Fruit fly (Drosophila melanogaster) whole organism, embryonic: ENCODE results near the gene Stt3B.

Source experiments
- BEAF-32 ChIP-seq: fragments of 200-800 bp; sonication (Bioruptor generic); optimal IDR thresholded peaks from 3 replicates; lab custom pipeline; 2017; ENCODE audit warnings: missing biosample characterization, missing genetic modification characterization, mild to moderate bottlenecking, moderate library complexity, missing genetic modification reagents
- CG12659 ChIP-seq: fragments of 200-800 bp; sonication (Bioruptor generic); optimal IDR thresholded peaks from 3 replicates; lab custom pipeline; 2017; ENCODE audit warnings: mild to moderate bottlenecking, missing biosample characterization, missing genetic modification reagents, missing genetic modification characterization
- CG12744 ChIP-seq: fragments of 200-800 bp; sonication (Bioruptor generic); optimal IDR thresholded peaks from 2 replicates; lab custom pipeline; 2016; ENCODE audit warnings: missing biosample characterization, missing genetic modification characterization
- CG13287 ChIP-seq: fragments of 200-800 bp; sonication (Bioruptor generic); IDR thresholded peaks from 2 replicates; pipeline ENCODE4 v1.3.6; 2022; ENCODE audit warnings: missing biosample characterization, missing genetic modification characterization; ENCODE audit not compliant: partially characterized antibody
- CG14710 ChIP-seq: fragments of 200-800 bp; sonication (Bioruptor generic); optimal IDR thresholded peaks from 3 replicates; lab custom pipeline; 2019; ENCODE audit warnings: missing biosample characterization, mild to moderate bottlenecking, missing genetic modification characterization, moderate library complexity
- CG14860 ChIP-seq: fragments of 200-800 bp; sonication (Bioruptor generic); IDR thresholded peaks from 3 replicates; pipeline ENCODE4 v1.3.6; 2022; ENCODE audit warnings: missing biosample characterization, missing genetic modification characterization; ENCODE audit not compliant: partially characterized antibody
- CG15269 ChIP-seq: fragments of 200-800 bp; sonication (Bioruptor generic); optimal IDR thresholded peaks from 2 replicates; lab custom pipeline; 2018; ENCODE audit warnings: missing biosample characterization, mild to moderate bottlenecking, missing genetic modification characterization, moderate library complexity
- CG16813 ChIP-seq: fragments of 200-800 bp; sonication (Bioruptor generic); IDR thresholded peaks from 3 replicates; pipeline ENCODE4 v1.3.6; 2022; ENCODE audit warnings: missing biosample characterization, missing genetic modification characterization; ENCODE audit not compliant: partially characterized antibody
- CG30020 ChIP-seq: fragments of 200-800 bp; optimal IDR thresholded peaks from 2 replicates; lab custom pipeline; 2019; ENCODE audit warnings: missing biosample characterization, mild to moderate bottlenecking, missing genetic modification characterization, moderate library complexity
- CG30403 ChIP-seq: fragments of 200-800 bp; sonication (Bioruptor generic); optimal IDR thresholded peaks from 3 replicates; lab custom pipeline; 2016; ENCODE audit warnings: missing biosample characterization, missing genetic modification characterization
- CG3065 ChIP-seq: fragments of 200-800 bp; sonication (Bioruptor generic); optimal IDR thresholded peaks from 2 replicates; lab custom pipeline; 2016; ENCODE audit warnings: missing biosample characterization, missing genetic modification characterization
- CG34422 ChIP-seq: fragments of 200-800 bp; sonication (Bioruptor generic); IDR thresholded peaks from 3 replicates; pipeline ENCODE4 v1.3.6; 2022; ENCODE audit warnings: missing biosample characterization, missing genetic modification characterization
- CG4617 ChIP-seq: fragments of 200-800 bp; sonication (Bioruptor generic); optimal IDR thresholded peaks from 3 replicates; lab custom pipeline; 2016; ENCODE audit warnings: missing biosample characterization, missing genetic modification characterization, borderline replicate concordance
- CG9797 ChIP-seq: fragments of 200-800 bp; sonication (Bioruptor generic); optimal IDR thresholded peaks from 3 replicates; lab custom pipeline; 2018; ENCODE audit warnings: missing biosample characterization, mild to moderate bottlenecking, missing genetic modification characterization
- Dbx ChIP-seq: fragments of 200-800 bp; sonication (Bioruptor generic); IDR thresholded peaks from 3 replicates; pipeline ENCODE4 v1.3.6; 2022; ENCODE audit warnings: missing biosample characterization, missing genetic modification characterization
- Deaf1 ChIP-seq: fragments of 200-800 bp; optimal IDR thresholded peaks from 3 replicates; lab custom pipeline; 2019; ENCODE audit warnings: missing biosample characterization, mild to moderate bottlenecking, missing genetic modification characterization, moderate library complexity
- Dfd ChIP-seq, 2 experiments: fragments of >200 bp; optimal IDR thresholded peaks; 2 replicates each; lab custom pipeline; 2017; ENCODE audit warnings: missing biosample characterization in 2 of 2, missing genetic modification characterization in 2 of 2
- Dll ChIP-seq: fragments of 200-800 bp; sonication (Bioruptor generic); IDR thresholded peaks from 4 replicates; pipeline ENCODE4 v1.3.6; 2022; ENCODE audit warnings: missing biosample characterization, missing genetic modification characterization; ENCODE audit not compliant: partially characterized antibody
- Ets65A ChIP-seq: fragments of 200-800 bp; sonication (Bioruptor generic); peaks from one replicate; lab custom pipeline; 2016; ENCODE audit warnings: missing biosample characterization, missing genetic modification characterization
- Fer2 ChIP-seq: fragments of 200-800 bp; sonication (Bioruptor generic); optimal IDR thresholded peaks from 2 replicates; lab custom pipeline; 2018; ENCODE audit warnings: missing biosample characterization, mild to moderate bottlenecking, missing genetic modification characterization, moderate library complexity
- H15 ChIP-seq: fragments of 200-800 bp; sonication (Bioruptor generic); IDR thresholded peaks from 3 replicates; pipeline ENCODE4 v1.3.6; 2022; ENCODE audit warnings: missing biosample characterization, missing genetic modification characterization
- H2.0 ChIP-seq: fragments of 200-800 bp; sonication (Bioruptor generic); IDR thresholded peaks from 2 replicates; pipeline ENCODE4 v1.3.6; 2022; ENCODE audit warnings: missing biosample characterization, missing genetic modification characterization
- HmgZ ChIP-seq: fragments of 200-800 bp; sonication (Bioruptor generic); optimal IDR thresholded peaks from 2 replicates; lab custom pipeline; 2018; ENCODE audit warnings: missing biosample characterization, mild to moderate bottlenecking, missing genetic modification characterization
- Lhr ChIP-seq: fragments of 200-800 bp; sonication (Bioruptor generic); optimal IDR thresholded peaks from 3 replicates; lab custom pipeline; 2017; ENCODE audit warnings: mild to moderate bottlenecking, missing biosample characterization, missing genetic modification reagents, missing genetic modification characterization
- MBD-R2 ChIP-seq: fragments of 200-800 bp; sonication (Bioruptor generic); IDR thresholded peaks from 2 replicates; pipeline ENCODE4 v1.3.6; 2022; ENCODE audit warnings: missing biosample characterization, missing genetic modification characterization
- MESR4 ChIP-seq: fragments of 200-800 bp; sonication (Bioruptor generic); optimal IDR thresholded peaks from 2 replicates; lab custom pipeline; 2018; ENCODE audit warnings: missing biosample characterization, mild to moderate bottlenecking, missing genetic modification characterization, moderate library complexity
- Myb ChIP-seq: fragments of 200-800 bp; sonication (Bioruptor generic); optimal IDR thresholded peaks from 2 replicates; lab custom pipeline; 2016; ENCODE audit warnings: missing biosample characterization, missing genetic modification characterization
- NC2α ChIP-seq: fragments of 200-800 bp; sonication (Bioruptor generic); optimal IDR thresholded peaks from 2 replicates; lab custom pipeline; 2016; ENCODE audit warnings: missing biosample characterization, missing genetic modification characterization
- Sox100B ChIP-seq: fragments of 200-800 bp; sonication (Bioruptor generic); optimal IDR thresholded peaks from 3 replicates; lab custom pipeline; 2018; ENCODE audit warnings: missing biosample characterization, mild to moderate bottlenecking, missing genetic modification characterization
- YL-1 ChIP-seq: fragments of 200-800 bp; sonication (Bioruptor generic); optimal IDR thresholded peaks from 3 replicates; lab custom pipeline; 2017; ENCODE audit warnings: missing biosample characterization, mild to moderate bottlenecking, missing genetic modification characterization
- bowl ChIP-seq: fragments of 200-800 bp; sonication (Bioruptor generic); IDR thresholded peaks from 2 replicates; pipeline ENCODE4 v1.3.6; 2022; ENCODE audit warnings: missing biosample characterization, missing genetic modification characterization
- corto ChIP-seq: fragments of 200-800 bp; sonication (Bioruptor generic); optimal IDR thresholded peaks from 2 replicates; lab custom pipeline; 2016; ENCODE audit warnings: missing biosample characterization, mild to moderate bottlenecking, missing genetic modification characterization, moderate library complexity
- crp ChIP-seq, 2 experiments: fragments of 200-800 bp; sonication (Bioruptor generic); optimal IDR thresholded peaks; 2 replicates in 1 of 2; 3 replicates in 1 of 2; lab custom pipeline; 2017; ENCODE audit warnings: missing biosample characterization in 2 of 2, missing genetic modification characterization in 2 of 2, mild to moderate bottlenecking in 1 of 2, moderate library complexity in 1 of 2
- exex ChIP-seq: fragments of 200-800 bp; sonication (Bioruptor generic); optimal IDR thresholded peaks from 4 replicates; lab custom pipeline; 2018; ENCODE audit warnings: missing biosample characterization, mild to moderate bottlenecking, missing genetic modification characterization, moderate library complexity
- fd96Cb ChIP-seq: fragments of 200-800 bp; sonication (Bioruptor generic); optimal IDR thresholded peaks from 2 replicates; lab custom pipeline; 2018; ENCODE audit warnings: missing biosample characterization, mild to moderate bottlenecking, missing genetic modification characterization, moderate library complexity
- gfzf ChIP-seq: fragments of 200-800 bp; sonication (Bioruptor generic); optimal IDR thresholded peaks from 2 replicates; lab custom pipeline; 2016; ENCODE audit warnings: missing biosample characterization, mild to moderate bottlenecking, missing genetic modification characterization, moderate library complexity
- jing ChIP-seq: fragments of 200-800 bp; sonication (Bioruptor generic); optimal IDR thresholded peaks from 2 replicates; lab custom pipeline; 2018; ENCODE audit warnings: missing biosample characterization, mild to moderate bottlenecking, missing genetic modification characterization
- psq ChIP-seq: fragments of 200-800 bp; sonication (Bioruptor generic); optimal IDR thresholded peaks from 2 replicates; lab custom pipeline; 2017; ENCODE audit warnings: missing biosample characterization, missing genetic modification characterization
- pzg ChIP-seq: fragments of 200-800 bp; sonication (Bioruptor generic); optimal IDR thresholded peaks from 3 replicates; lab custom pipeline; 2018; ENCODE audit warnings: missing biosample characterization, mild to moderate bottlenecking, missing genetic modification characterization, moderate library complexity
- row ChIP-seq: fragments of 200-800 bp; sonication (Bioruptor generic); IDR thresholded peaks from 3 replicates; pipeline ENCODE4 v1.3.6; 2022; ENCODE audit warnings: missing biosample characterization, missing genetic modification characterization
- sima ChIP-seq: fragments of 200-800 bp; sonication (Bioruptor generic); optimal IDR thresholded peaks from 2 replicates; lab custom pipeline; 2016; ENCODE audit warnings: missing biosample characterization, missing genetic modification characterization
- trem ChIP-seq: fragments of 200-800 bp; optimal IDR thresholded peaks from 3 replicates; lab custom pipeline; 2019; ENCODE audit warnings: missing biosample characterization, mild to moderate bottlenecking, missing genetic modification characterization, moderate library complexity

The Stt3B gene

DNA sequence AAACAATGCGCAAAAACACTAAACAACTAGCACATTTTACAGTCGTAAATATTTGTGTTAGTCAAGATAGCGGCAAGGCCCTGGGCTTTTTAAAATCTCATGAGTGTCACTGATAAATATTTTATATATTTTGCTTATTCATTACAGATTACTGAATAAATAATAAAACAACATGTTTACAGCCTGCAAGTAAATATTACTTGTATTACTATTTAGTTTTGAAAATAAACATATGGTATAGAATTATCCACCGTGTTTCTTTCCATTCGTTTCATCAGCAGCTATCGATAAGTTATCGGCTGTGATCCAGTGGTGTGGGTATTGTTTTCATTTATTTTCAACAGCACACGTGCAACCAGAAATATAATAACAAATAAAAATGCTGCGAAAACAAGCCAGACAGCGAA, 5.1 kb upstream of the Stt3B start, which contains the start of the genes shams and CG11920 (continued):
- TF ChIP-seq exex (tag; lab: Kevin White, UChicago) (no peak), Dbx (GFP tag; lab: Robert Waterston, UW) (no peak), jing (GFP tag; lab: Kevin White, UChicago) (no peak), CG15269 (tag; lab: Kevin White, UChicago) (no peak), HmgZ (peak; percentile 23), CG14860 (GFP tag; lab: Robert Waterston, UW) (peak; percentile 45; the same call in 1 of the 3 replicates), sima (GFP tag; lab: Kevin White, UChicago) (no peak), MESR4 (peak; percentile 50), Fer2 (tag; lab: Kevin White, UChicago) (no peak), Dfd (GFP tag; optimal IDR thresholded peaks at IDR 0.05; lab: Kevin White, UChicago) (no peak), H15 (GFP tag; lab: Robert Waterston, UW) (no peak), Myb (no peak), CG30403 (peak; percentile 29), H2.0 (GFP tag; lab: Robert Waterston, UW) (no peak), fd96Cb (tag; lab: Kevin White, UChicago) (no peak), CG16813 (peak; percentile 58; the same call in 2 of the 3 replicates)
- TF ChIP-seq, all 482 proteins: peak for 93

- no peak for TF ChIP-seq CG12744 (GFP tag; lab: Kevin White, UChicago)
- TF ChIP-seq Lhr (GFP tag; lab: Kevin White, UChicago) = no peak
- TF ChIP-seq Deaf1 (tag; lab: Kevin White, UChicago) = no peak
- TF ChIP-seq MBD-R2 (GFP tag; lab: Robert Waterston, UW) = 0 out of 2 replicates have a peak, but pooled peaks have one; percentile 8
- TF ChIP-seq CG3065 (GFP tag; lab: Kevin White, UChicago) = no peak
- no peak for TF ChIP-seq corto (GFP tag; lab: Kevin White, UChicago)
- peak in 1 of 2 experiments; percentile 74 for TF ChIP-seq crp (GFP tag; optimal IDR thresholded peaks at IDR 0.05; lab: Kevin White, UChicago)
- TF ChIP-seq Sox100B = no peak
- TF ChIP-seq gfzf (GFP tag; lab: Kevin White, UChicago) = peak; percentile 59
- 0 out of 3 replicates have a peak, but pooled peaks have one; percentile 29 for TF ChIP-seq row (GFP tag; lab: Robert Waterston, UW)
These were observed 1.4 kb upstream of the Stt3B start, which contains the start of gene CG11836 for dm6 chr3R:25070871-25071270. TSS of gene CG11836 (plus strand) at chr3R:25071126.

- peak; percentile 93 for TF ChIP-seq Ets65A
- TF ChIP-seq NC2α (GFP tag; lab: Kevin White, UChicago) = no peak
These were observed 2.6 kb downstream of the Stt3B start for dm6 chr3R:25066856-25067255.

- TF ChIP-seq pzg (GFP tag; lab: Kevin White, UChicago) (peak; percentile 20), Dll (GFP tag; lab: Robert Waterston, UW) (peak; percentile 33; the same call in 2 of the 4 replicates), CG4617 (GFP tag; lab: Kevin White, UChicago) (peak; percentile 50), trem (peak; percentile 85), exex (tag; lab: Kevin White, UChicago) (no peak), YL-1 (GFP tag; lab: Kevin White, UChicago) (peak; percentile 12), bowl (no peak), CG12659 (GFP tag; lab: Kevin White, UChicago) (peak; percentile 37), CG30020 (peak; percentile 50), CG13287 (GFP tag; lab: Robert Waterston, UW) (peak; percentile 30; the same call in 1 of the 2 replicates), CG14710 (tag; lab: Kevin White, UChicago) (peak; percentile 50), psq (GFP tag; lab: Kevin White, UChicago) (no peak), MESR4 (peak; percentile 69), BEAF-32 (GFP tag; lab: Kevin White, UChicago) (peak; percentile 4), CG9797 (GFP tag; lab: Kevin White, UChicago) (peak; percentile 51), row (GFP tag; lab: Robert Waterston, UW) (peak; percentile 73), CG34422 (GFP tag; lab: Robert Waterston, UW) (peak; percentile 6; the same call in 1 of the 3 replicates)
These were observed 4.3 kb downstream of the Stt3B start, which contains the start of the genes veli and PQBP1 for dm6 chr3R:25064907-25065841. TSS of gene veli (minus strand) at chr3R:25065591. TSS of gene PQBP1 (plus strand) at chr3R:25065791.
